Fruit fly (Drosophila melanogaster): ENCODE results near the gene Est-Q.

Est-Q gene

DNA sequence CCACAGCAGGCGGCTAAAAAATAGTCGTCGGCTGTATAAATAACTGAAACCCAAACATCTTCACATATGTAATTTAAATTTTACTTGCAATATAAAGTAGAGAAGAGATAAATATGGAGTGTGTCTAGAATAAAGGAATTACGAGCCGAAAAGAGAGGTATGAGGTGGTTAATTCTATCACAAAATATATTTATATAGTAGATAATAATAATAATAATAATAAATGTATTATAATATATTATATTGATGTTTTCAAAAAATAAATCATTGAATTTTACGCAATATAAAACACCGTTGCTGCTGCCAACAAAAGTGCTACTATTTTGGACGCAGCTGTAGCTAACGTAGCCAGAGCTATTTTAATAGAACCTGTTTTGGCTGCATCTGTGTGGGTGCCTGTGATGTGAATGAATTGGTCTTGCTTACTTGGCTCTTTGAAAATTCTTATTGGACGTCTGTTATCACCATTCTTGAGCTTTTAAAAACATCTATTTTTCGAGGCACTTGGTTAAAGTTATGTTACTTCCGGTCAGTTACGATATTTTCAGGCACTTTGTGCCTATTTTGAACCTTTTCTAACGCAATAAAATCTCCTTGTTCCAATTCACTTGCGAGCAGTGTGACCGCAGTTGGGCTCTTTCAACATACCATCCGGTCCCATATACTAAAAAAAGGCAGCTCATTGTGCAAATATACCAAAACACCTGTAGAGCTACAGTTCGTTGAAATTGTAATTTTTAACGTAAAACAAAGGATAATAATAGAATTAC lies 4.2 kb upstream of the Est-Q start, which contains the start of gene Hr78 (continued):
- TF ChIP-seq Sox102F (GFP tag; optimal IDR thresholded peaks at IDR 0.05), result no peak
- peak; percentile 76 for TF ChIP-seq CG6792 (GFP tag; optimal IDR thresholded peaks at IDR 0.05)
- TF ChIP-seq CG3919 (GFP tag; optimal IDR thresholded peaks at IDR 0.05), result peak; percentile 81
- peak; percentile 91 for TF ChIP-seq CG8119 (GFP tag; IDR thresholded peaks at IDR 0.05)
- TF ChIP-seq CG11762 (GFP tag; optimal IDR thresholded peaks at IDR 0.05; ENCODE audit: insufficient read depth), result peak; percentile 76
- TF ChIP-seq Gug (GFP tag; IDR thresholded peaks at IDR 0.05), result peak; percentile 36; the same call in 1 of the 2 replicates
- peak; percentile 82 for TF ChIP-seq Ets96B (tag; optimal IDR thresholded peaks at IDR 0.05)
- peak; percentile 29 for TF ChIP-seq cyc (GFP tag; optimal IDR thresholded peaks at IDR 0.05)
- TF ChIP-seq Lpt (GFP tag; optimal IDR thresholded peaks at IDR 0.05), result peak; percentile 60
- peak; percentile 76 for TF ChIP-seq esn (GFP tag; optimal IDR thresholded peaks at IDR 0.05)
- peak; percentile 36 for TF ChIP-seq CG1621 (tag; optimal IDR thresholded peaks at IDR 0.05)
- TF ChIP-seq CG15336 (GFP tag; IDR thresholded peaks at IDR 0.05), result peak; percentile 88
- peak; percentile 57 for TF ChIP-seq CG9139 (GFP tag; optimal IDR thresholded peaks at IDR 0.05)
- peak; percentile 34 for TF ChIP-seq Eip75B (GFP tag; optimal IDR thresholded peaks at IDR 0.05)
- no peak for TF ChIP-seq Hr38 (GFP tag; optimal IDR thresholded peaks at IDR 0.05)
- TF ChIP-seq CG6163 (GFP tag; IDR thresholded peaks at IDR 0.05), result peak; percentile 72
- TF ChIP-seq fkh (GFP tag; optimal IDR thresholded peaks at IDR 0.05), result peak; percentile 28
- TF ChIP-seq achi (GFP tag; optimal IDR thresholded peaks at IDR 0.05), result peak; percentile 88
- TF ChIP-seq CG8319 (GFP tag; optimal IDR thresholded peaks at IDR 0.05), result peak; percentile 44
- peak; percentile 79 for TF ChIP-seq spab (GFP tag; optimal IDR thresholded peaks at IDR 0.05)
- TF ChIP-seq CG11294 (GFP tag; IDR thresholded peaks at IDR 0.05), result peak; percentile 53; the same call in 1 of the 2 replicates
- peak; percentile 80 for TF ChIP-seq CG3032 (tag; optimal IDR thresholded peaks at IDR 0.05)
- peak; percentile 80 for TF ChIP-seq eg (GFP tag; IDR thresholded peaks at IDR 0.05)
- peak; percentile 29 for TF ChIP-seq pdm3 (GFP tag; optimal IDR thresholded peaks at IDR 0.05)
- TF ChIP-seq Blimp-1 (GFP tag; optimal IDR thresholded peaks at IDR 0.05), result peak; percentile 52
- TF ChIP-seq CG10631 (GFP tag; optimal IDR thresholded peaks at IDR 0.05), result peak; percentile 83
- peak; percentile 56 for TF ChIP-seq CG6854 (GFP tag; optimal IDR thresholded peaks at IDR 0.05)
- peak; percentile 80 for TF ChIP-seq CG6808 (GFP tag; optimal IDR thresholded peaks at IDR 0.05)
- TF ChIP-seq Sox15 (GFP tag; optimal IDR thresholded peaks at IDR 0.05), result peak; percentile 27
- TF ChIP-seq Eip93F (GFP tag; optimal IDR thresholded peaks at IDR 0.05), result no peak
- peak; percentile 90 for TF ChIP-seq CG6276 (GFP tag; optimal IDR thresholded peaks at IDR 0.05)
- no peak for TF ChIP-seq Hr4 (GFP tag; optimal IDR thresholded peaks at IDR 0.05)

DNA sequence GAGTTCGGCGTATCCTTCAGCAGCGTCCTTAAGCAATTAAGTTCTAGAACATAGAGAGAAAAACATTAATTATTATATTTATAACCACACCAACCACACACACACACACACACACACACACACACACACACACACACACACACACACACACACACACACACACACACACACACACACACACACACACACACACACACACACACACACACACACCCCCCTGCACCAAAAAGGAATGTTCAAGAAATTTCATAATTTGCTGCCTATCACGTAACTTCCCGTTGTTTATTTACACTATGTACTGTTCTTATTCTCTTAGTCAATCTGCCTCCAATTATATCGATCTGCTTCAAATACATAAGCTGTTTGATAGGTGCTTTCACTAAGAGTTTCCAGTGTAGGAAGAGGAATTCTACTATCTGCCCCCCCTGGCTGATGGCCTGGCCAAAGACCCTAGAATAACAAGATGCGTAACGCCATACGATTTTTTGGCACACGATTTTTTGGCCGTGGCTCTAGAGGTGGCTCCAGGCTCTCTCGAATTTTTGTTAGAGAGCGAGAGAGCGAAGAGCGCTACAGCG lies 2.7 kb upstream of the Est-Q start:
- peak; percentile 7 for TF ChIP-seq vri (GFP tag; optimal IDR thresholded peaks at IDR 0.05)

DNA sequence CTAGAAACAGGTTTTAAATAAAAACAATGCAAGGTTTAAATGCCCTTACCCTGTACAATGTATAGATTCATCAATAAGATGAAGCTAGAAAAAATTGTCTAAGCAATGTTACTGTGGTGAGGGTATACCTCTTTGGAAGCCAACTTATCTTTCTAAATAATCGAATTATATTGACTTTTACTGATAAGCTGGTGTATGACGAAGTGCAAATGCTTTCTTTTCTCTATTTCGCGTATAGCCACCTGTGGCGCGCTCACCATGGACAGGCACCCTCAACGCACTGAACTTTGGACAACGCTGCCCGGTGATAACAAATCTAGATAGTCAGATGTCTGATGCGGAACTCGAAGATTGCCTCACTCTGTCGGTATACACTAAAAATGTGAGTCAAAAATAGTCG lies 707 bp downstream of the Est-Q start:
- TF ChIP-seq vri (GFP tag; optimal IDR thresholded peaks at IDR 0.05), result peak; percentile 49
- TF ChIP-seq Gug (GFP tag; IDR thresholded peaks at IDR 0.05), result no peak
- peak; percentile 2 for TF ChIP-seq lz (GFP tag; optimal IDR thresholded peaks at IDR 0.05)
- TF ChIP-seq CG15336 (GFP tag; IDR thresholded peaks at IDR 0.05), result 0 out of 2 replicates have a peak, but pooled peaks have one; percentile 12
- peak; percentile 8 for TF ChIP-seq Hr39 (GFP tag; optimal IDR thresholded peaks at IDR 0.05)
- TF ChIP-seq salr (GFP tag; optimal IDR thresholded peaks at IDR 0.05), result no peak
- no peak for TF ChIP-seq acj6 (GFP tag; optimal IDR thresholded peaks at IDR 0.05)
- TF ChIP-seq CG11762 (GFP tag; optimal IDR thresholded peaks at IDR 0.05; ENCODE audit: insufficient read depth), result no peak
- TF ChIP-seq CG32006 (GFP tag; optimal IDR thresholded peaks at IDR 0.05), result no peak
- TF ChIP-seq CG6854 (GFP tag; optimal IDR thresholded peaks at IDR 0.05), result no peak
